Worm (Caenorhabditis elegans) whole organism, L1 larva: ENCODE measurements around the gene anmt-2.

Experiments
- blmp-1 ChIP-seq: fragments of 150-350 bp; optimal IDR thresholded peaks from 2 replicates; lab custom pipeline; 2014; ENCODE audit warnings: missing biosample characterization, missing genetic modification characterization
- ceh-88 ChIP-seq: fragments of 200-800 bp; sonication (Bioruptor generic); IDR thresholded peaks from 2 replicates; pipeline ENCODE4 v1.3.6; 2022; ENCODE audit warnings: missing genetic modification characterization, missing compliant biosample characterization
- efl-1 ChIP-seq, 4 experiments: fragments of 150-350 bp; optimal IDR thresholded peaks in 3 of 4; peaks in 1 of 4; 1 replicate in 1 of 4; 2 replicates in 3 of 4; lab custom pipeline; 2014; ENCODE audit warnings: missing biosample characterization in 2 of 4, missing genetic modification characterization in 2 of 4, missing genetic modification reagents in 2 of 4
- jun-1 ChIP-seq: fragments of 150-350 bp; optimal IDR thresholded peaks from 2 replicates; lab custom pipeline; 2014; ENCODE audit warnings: missing biosample characterization, missing genetic modification reagents, missing genetic modification characterization
- pag-3 ChIP-seq: sonication (generic microtip); optimal IDR thresholded peaks from 2 replicates; lab custom pipeline; 2017; ENCODE audit warnings: missing genetic modification characterization, mild to moderate bottlenecking, missing compliant biosample characterization, antibody characterized with exemption, borderline replicate concordance; ENCODE audit not compliant: insufficient read depth
- pqm-1 ChIP-seq: sonication (generic microtip); optimal IDR thresholded peaks from 3 replicates; lab custom pipeline; 2017; ENCODE audit warnings: missing biosample characterization, missing genetic modification characterization

Gene anmt-2

DNA sequence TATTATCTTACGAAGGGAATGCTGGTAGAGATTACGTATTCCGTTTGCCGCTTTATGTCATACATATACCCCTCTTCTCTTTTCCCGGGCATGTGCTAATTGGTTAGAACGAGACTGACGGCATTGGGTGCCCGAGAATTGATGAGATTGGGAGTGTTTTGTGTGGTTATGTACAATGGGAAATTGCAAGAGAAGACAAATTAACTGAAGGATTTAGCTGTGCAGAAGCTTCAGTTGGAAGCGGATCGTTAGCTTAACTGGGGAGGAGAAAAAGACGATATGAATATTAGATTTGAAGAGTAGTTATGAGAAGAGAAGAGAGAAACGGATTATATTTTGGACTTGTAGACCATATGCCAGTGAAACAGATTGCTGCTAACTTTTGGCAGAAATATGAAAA, 47.4 kb downstream of the anmt-2 start (continued):
- TF ChIP-seq pqm-1 = no peak
- no peak for TF ChIP-seq jun-1 (tag; lab: Kevin White, UChicago)
- no peak for TF ChIP-seq ceh-88 (GFP tag; lab: Robert Waterston, UW)

DNA sequence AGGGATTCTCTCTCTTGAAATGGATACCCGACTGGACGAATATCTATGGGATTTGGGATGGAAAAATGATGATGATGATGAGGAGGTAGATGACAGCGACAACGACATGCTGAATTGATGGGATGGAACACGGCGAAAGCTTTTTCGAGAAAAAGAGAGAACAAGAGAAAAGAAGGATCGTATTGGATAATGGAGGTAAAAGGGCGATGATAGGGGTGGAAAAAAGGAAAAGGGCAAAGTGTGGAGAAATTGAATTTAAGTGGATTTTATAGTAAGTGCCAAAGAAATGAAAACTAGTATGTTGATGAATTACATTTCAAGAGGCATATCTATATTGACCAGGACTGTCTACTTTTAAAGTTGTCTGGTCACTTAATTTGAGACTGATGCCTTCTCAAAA, 51.7 kb downstream of the anmt-2 start:
- peak; percentile 62 for TF ChIP-seq blmp-1
- no peak for TF ChIP-seq efl-1 (optimal IDR thresholded peaks at IDR 0.05; lab: Kevin White, UChicago)
- TF ChIP-seq efl-1 (GFP tag; optimal IDR thresholded peaks at IDR 0.05 in 1 of 2; lab: Kevin White, UChicago) = peak in 1 of 2 experiments; percentile 62
- TF ChIP-seq pag-3 (tag; lab: Kevin White, UChicago) = no peak
